Worm (Caenorhabditis elegans): ENCODE data around the gene F09E5.12.

The F09E5.12 gene

DNA sequence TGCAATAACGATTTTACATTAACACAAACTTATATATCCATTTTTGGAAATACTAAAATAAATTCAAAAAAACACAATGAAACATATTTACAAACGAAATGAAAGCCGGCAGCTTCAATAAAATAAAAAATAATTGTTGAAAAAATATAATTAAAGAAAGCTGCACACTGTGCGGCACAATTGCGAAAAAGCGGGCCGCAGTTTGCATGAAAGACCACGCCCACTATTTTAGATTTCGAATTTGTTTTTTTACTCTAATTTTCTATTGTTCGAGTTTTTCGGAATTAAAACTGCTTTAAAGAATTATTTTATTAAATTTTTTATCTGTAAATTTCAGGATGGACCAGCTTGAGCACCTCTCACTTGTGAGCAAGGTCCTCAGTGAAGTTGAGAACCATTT lies 28.7 kb upstream of the F09E5.12 start, which contains the start of gene mog-5:
mog-5 (plus strand) TSS at position 338 of the 400 bp plus-strand sequence.
- no peak for TF ChIP-seq mdl-1 (tag; optimal IDR thresholded peaks at IDR 0.05)
- TF ChIP-seq unc-55 (GFP tag; optimal IDR thresholded peaks at IDR 0.05): peak; percentile 45
- TF ChIP-seq C34F6.9 (tag; optimal IDR thresholded peaks at IDR 0.05): peak; percentile 8
- TF ChIP-seq gmeb-1 (tag; optimal IDR thresholded peaks at IDR 0.05): peak; percentile 57
- TF ChIP-seq nhr-11 (tag; optimal IDR thresholded peaks at IDR 0.05): no peak
- peak; percentile 12 for TF ChIP-seq sem-4 (tag; optimal IDR thresholded peaks at IDR 0.05)
- TF ChIP-seq mab-5 (tag; optimal IDR thresholded peaks at IDR 0.05): no peak
- no peak for TF ChIP-seq nhr-12 (tag; optimal IDR thresholded peaks at IDR 0.05)

DNA sequence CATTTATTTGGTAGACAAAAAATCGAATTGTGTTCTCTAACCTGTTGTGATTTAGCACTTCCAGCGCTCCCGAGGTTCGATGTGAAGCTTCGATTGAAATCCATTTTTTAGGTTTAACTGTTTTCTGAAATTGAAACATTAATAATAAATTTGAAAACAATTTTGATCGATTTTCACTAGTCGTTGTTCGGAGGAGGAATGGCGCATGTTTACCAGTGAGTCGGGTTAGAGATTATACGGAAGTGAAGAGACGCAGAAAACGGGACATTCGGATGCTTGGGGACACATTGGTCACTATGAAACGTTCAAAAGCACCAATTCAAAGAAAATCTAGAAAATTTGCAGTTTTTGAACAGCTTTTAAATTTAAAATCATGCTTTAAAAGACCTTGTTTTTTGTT lies 28.2 kb upstream of the F09E5.12 start, which contains the start of gene fbxl-3:
fbxl-3 (minus strand) TSS at position 124 of the 400 bp plus-strand sequence.
- no peak for TF ChIP-seq lin-39 (tag; optimal IDR thresholded peaks at IDR 0.05)
- no peak for TF ChIP-seq ceh-16 (tag; optimal IDR thresholded peaks at IDR 0.05)
- no peak for TF ChIP-seq sma-3 (GFP tag; optimal IDR thresholded peaks at IDR 0.05)

DNA sequence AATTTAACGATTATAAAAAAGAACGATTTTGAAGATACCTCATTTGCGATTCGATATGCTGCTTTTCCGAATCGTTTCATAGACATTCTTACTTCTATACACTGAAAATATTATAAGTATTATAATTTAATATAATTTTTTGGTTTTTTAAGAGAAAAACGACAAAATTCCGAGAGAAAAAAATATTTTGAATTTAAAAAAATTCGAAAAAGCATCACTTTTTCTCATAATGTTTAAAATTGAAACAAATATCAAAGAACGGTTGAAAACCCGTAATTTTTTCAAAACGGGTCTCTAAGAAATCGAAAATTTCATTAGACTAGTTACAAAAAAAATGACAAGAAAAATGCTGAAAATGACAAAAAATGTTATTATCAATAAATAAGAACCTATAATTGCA lies 25.1 kb upstream of the F09E5.12 start, which contains the start of gene pink-1:
pink-1 (minus strand) TSS at position 101 of the 400 bp plus-strand sequence.
- TF ChIP-seq nhr-11 (tag; optimal IDR thresholded peaks at IDR 0.05) (no peak), nhr-77 (tag; optimal IDR thresholded peaks at IDR 0.05) (no peak), nhr-12 (tag; optimal IDR thresholded peaks at IDR 0.05) (no peak), Y55F3AM.14 (GFP tag; optimal IDR thresholded peaks at IDR 0.05) (no peak), lsy-2 (tag; optimal IDR thresholded peaks at IDR 0.05) (no peak), C34F6.9 (tag; optimal IDR thresholded peaks at IDR 0.05) (no peak), unc-55 (GFP tag; optimal IDR thresholded peaks at IDR 0.05) (no peak), ZK546.5 (tag; optimal IDR thresholded peaks at IDR 0.05) (no peak), lin-13 (GFP tag; optimal IDR thresholded peaks at IDR 0.05) (no peak), nhr-237 (tag; optimal IDR thresholded peaks at IDR 0.05) (no peak), mab-5 (tag; optimal IDR thresholded peaks at IDR 0.05) (no peak)

DNA sequence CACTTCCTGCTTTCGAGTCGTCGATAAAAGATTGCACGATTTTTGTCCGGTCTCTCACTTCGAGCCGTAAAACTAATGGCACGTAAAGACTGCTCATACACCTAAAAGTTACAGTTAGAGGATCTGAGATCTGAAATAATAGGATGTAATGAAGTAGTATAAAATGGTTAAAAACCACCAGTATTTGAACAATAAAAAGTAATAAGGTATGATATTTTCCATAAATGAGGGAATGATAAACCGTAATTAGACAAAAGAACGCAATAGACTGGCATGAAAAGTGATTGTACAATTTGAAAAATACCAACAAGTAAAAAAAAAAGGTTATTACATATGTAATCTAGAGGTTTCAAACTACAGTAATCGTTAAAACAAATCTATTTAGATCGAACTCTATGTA lies 22.5 kb upstream of the F09E5.12 start, which contains the start of gene brap-2:
brap-2 (minus strand) TSS at position 101 of the 400 bp plus-strand sequence.
- TF ChIP-seq alr-1 (tag; optimal IDR thresholded peaks at IDR 0.05) (no peak), ztf-11 (tag; optimal IDR thresholded peaks at IDR 0.05) (no peak), nhr-237 (tag; optimal IDR thresholded peaks at IDR 0.05) (no peak), nhr-77 (tag; optimal IDR thresholded peaks at IDR 0.05) (no peak), ama-1 (optimal IDR thresholded peaks at IDR 0.05) (no peak), sma-3 (GFP tag; optimal IDR thresholded peaks at IDR 0.05) (no peak), ceh-82 (tag; optimal IDR thresholded peaks at IDR 0.05) (no peak), C34F6.9 (tag; optimal IDR thresholded peaks at IDR 0.05) (no peak), ZK546.5 (tag; optimal IDR thresholded peaks at IDR 0.05) (no peak), unc-39 (tag; optimal IDR thresholded peaks at IDR 0.05) (no peak), unc-55 (GFP tag; optimal IDR thresholded peaks at IDR 0.05) (no peak), nhr-21 (tag; optimal IDR thresholded peaks at IDR 0.05) (no peak), fos-1 (tag; optimal IDR thresholded peaks at IDR 0.05) (no peak), dmd-4 (tag; optimal IDR thresholded peaks at IDR 0.05) (no peak), ztf-4 (tag; optimal IDR thresholded peaks at IDR 0.05) (no peak)

DNA sequence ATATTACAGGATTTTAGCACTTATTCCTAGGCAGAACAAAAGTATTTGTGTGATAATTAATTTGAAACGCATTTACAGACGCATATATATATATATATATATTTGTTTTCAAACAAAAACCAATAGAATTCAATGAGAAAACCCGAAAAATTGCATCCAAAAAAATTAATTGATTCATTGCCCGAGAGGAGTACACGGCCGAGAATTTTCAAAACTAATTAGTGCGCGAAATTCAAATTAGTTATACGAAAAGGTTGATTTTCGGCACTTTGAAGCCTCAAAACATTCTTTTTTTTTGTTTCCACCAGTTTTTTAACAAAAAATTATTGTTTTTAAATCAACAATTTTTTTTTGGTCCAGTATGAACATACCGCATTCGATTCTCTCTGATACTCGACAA lies 20.9 kb upstream of the F09E5.12 start:
- TF ChIP-seq gmeb-1 (tag; optimal IDR thresholded peaks at IDR 0.05) (no peak), sma-3 (GFP tag; optimal IDR thresholded peaks at IDR 0.05) (no peak), elt-3 (tag; optimal IDR thresholded peaks at IDR 0.05) (no peak), R02D3.7 (tag; optimal IDR thresholded peaks at IDR 0.05) (no peak), nhr-237 (tag; optimal IDR thresholded peaks at IDR 0.05) (no peak), nhr-77 (tag; optimal IDR thresholded peaks at IDR 0.05) (no peak), lsy-2 (tag; optimal IDR thresholded peaks at IDR 0.05) (no peak), nhr-25 (tag; optimal IDR thresholded peaks at IDR 0.05) (no peak), unc-55 (GFP tag; optimal IDR thresholded peaks at IDR 0.05) (no peak), unc-39 (tag; optimal IDR thresholded peaks at IDR 0.05) (no peak), mdl-1 (tag; optimal IDR thresholded peaks at IDR 0.05) (no peak), F13H6.1 (tag; optimal IDR thresholded peaks at IDR 0.05) (no peak), lin-11 (tag; optimal IDR thresholded peaks at IDR 0.05) (no peak), zag-1 (tag; optimal IDR thresholded peaks at IDR 0.05) (no peak), lin-13 (GFP tag; optimal IDR thresholded peaks at IDR 0.05) (no peak), lin-39 (tag; optimal IDR thresholded peaks at IDR 0.05) (no peak), egl-27 (tag; optimal IDR thresholded peaks at IDR 0.05) (no peak), ceh-82 (tag; optimal IDR thresholded peaks at IDR 0.05) (no peak), nhr-6 (tag; optimal IDR thresholded peaks at IDR 0.05) (no peak)

Measured in whole organism, L2 larva.